Fruit fly (Drosophila melanogaster) whole organism, embryonic: ENCODE data around the gene CG32036.

Experiments
- BtbVII ChIP-seq: fragments of 200-800 bp; sonication (Bioruptor generic); optimal IDR thresholded peaks from 3 replicates; lab custom pipeline; 2017; ENCODE audit warnings: missing biosample characterization, mild to moderate bottlenecking, missing genetic modification characterization
- CG10147 ChIP-seq: fragments of 200-800 bp; sonication (Bioruptor generic); optimal IDR thresholded peaks from 2 replicates; lab custom pipeline; 2019; ENCODE audit warnings: missing biosample characterization, mild to moderate bottlenecking, missing genetic modification characterization, moderate library complexity
- CG11723 ChIP-seq: fragments of 200-800 bp; sonication (Bioruptor generic); optimal IDR thresholded peaks from 2 replicates; lab custom pipeline; 2017; ENCODE audit warnings: missing biosample characterization, mild to moderate bottlenecking, missing genetic modification characterization
- CG14050 ChIP-seq: fragments of 200-800 bp; sonication (Bioruptor generic); IDR thresholded peaks from 3 replicates; pipeline ENCODE4 v1.3.6; 2022; ENCODE audit warnings: missing biosample characterization, missing genetic modification characterization
- CG15073 ChIP-seq: fragments of 200-800 bp; sonication (Bioruptor generic); optimal IDR thresholded peaks from 2 replicates; lab custom pipeline; 2016; ENCODE audit warnings: missing biosample characterization, missing genetic modification characterization
- CG1647 ChIP-seq: fragments of 200-800 bp; sonication (Bioruptor generic); optimal IDR thresholded peaks from 3 replicates; lab custom pipeline; 2016; ENCODE audit warnings: missing biosample characterization, missing genetic modification characterization
- CG16779 ChIP-seq: fragments of 200-800 bp; sonication (Bioruptor generic); IDR thresholded peaks from 2 replicates; pipeline ENCODE4 v1.3.6; 2022; ENCODE audit warnings: missing biosample characterization, missing genetic modification characterization
- CG16813 ChIP-seq: fragments of 200-800 bp; sonication (Bioruptor generic); IDR thresholded peaks from 3 replicates; pipeline ENCODE4 v1.3.6; 2022; ENCODE audit warnings: missing biosample characterization, missing genetic modification characterization; ENCODE audit not compliant: partially characterized antibody
- CG16863 ChIP-seq: fragments of 200-800 bp; sonication (Bioruptor generic); optimal IDR thresholded peaks from 3 replicates; lab custom pipeline; 2016; ENCODE audit warnings: missing biosample characterization, missing genetic modification characterization
- CG2116 ChIP-seq: fragments of 200-800 bp; sonication (Bioruptor generic); optimal IDR thresholded peaks from 3 replicates; lab custom pipeline; 2018; ENCODE audit warnings: missing biosample characterization, mild to moderate bottlenecking, missing genetic modification characterization
- CG31224 ChIP-seq: fragments of 200-800 bp; sonication (Bioruptor generic); IDR thresholded peaks from 2 replicates; pipeline ENCODE4 v1.3.6; 2022; ENCODE audit warnings: missing biosample characterization, missing genetic modification characterization
- CG31441 ChIP-seq: fragments of 200-800 bp; sonication (Bioruptor generic); IDR thresholded peaks from 2 replicates; pipeline ENCODE4 v1.3.6; 2022; ENCODE audit warnings: missing biosample characterization, missing genetic modification characterization
- CG32767 ChIP-seq: fragments of 200-800 bp; sonication (Bioruptor generic); IDR thresholded peaks from 2 replicates; pipeline ENCODE4 v1.3.6; 2022; ENCODE audit warnings: missing biosample characterization, missing genetic modification characterization
- CG4707 ChIP-seq: fragments of 200-800 bp; sonication (Bioruptor generic); optimal IDR thresholded peaks from 2 replicates; lab custom pipeline; 2018; ENCODE audit warnings: missing biosample characterization, mild to moderate bottlenecking, missing genetic modification characterization, moderate library complexity
- CG8388 ChIP-seq: fragments of 200-800 bp; sonication (Bioruptor generic); optimal IDR thresholded peaks from 2 replicates; lab custom pipeline; 2019; ENCODE audit warnings: missing biosample characterization, mild to moderate bottlenecking, missing genetic modification characterization, moderate library complexity
- CG8944 ChIP-seq: fragments of 200-800 bp; sonication (Bioruptor generic); optimal IDR thresholded peaks from 3 replicates; lab custom pipeline; 2016; ENCODE audit warnings: missing biosample characterization, missing genetic modification characterization
- Dbx ChIP-seq: fragments of 200-800 bp; sonication (Bioruptor generic); IDR thresholded peaks from 3 replicates; pipeline ENCODE4 v1.3.6; 2022; ENCODE audit warnings: missing biosample characterization, missing genetic modification characterization
- Dip3 ChIP-seq: fragments of 200-800 bp; sonication (Bioruptor generic); optimal IDR thresholded peaks from 3 replicates; lab custom pipeline; 2016; ENCODE audit warnings: missing biosample characterization, missing genetic modification characterization
- Dll ChIP-seq: fragments of 200-800 bp; sonication (Bioruptor generic); IDR thresholded peaks from 4 replicates; pipeline ENCODE4 v1.3.6; 2022; ENCODE audit warnings: missing biosample characterization, missing genetic modification characterization; ENCODE audit not compliant: partially characterized antibody
- Doc3 ChIP-seq: fragments of 200-800 bp; sonication (Bioruptor generic); IDR thresholded peaks from 3 replicates; pipeline ENCODE4 v1.3.6; 2022; ENCODE audit warnings: missing biosample characterization, missing genetic modification characterization; ENCODE audit not compliant: partially characterized antibody
- Elba2 ChIP-seq: fragments of 200-800 bp; sonication (Bioruptor generic); optimal IDR thresholded peaks from 3 replicates; lab custom pipeline; 2016; ENCODE audit warnings: missing biosample characterization, missing genetic modification characterization
- Ets65A ChIP-seq: fragments of 200-800 bp; sonication (Bioruptor generic); peaks from one replicate; lab custom pipeline; 2016; ENCODE audit warnings: missing biosample characterization, missing genetic modification characterization
- H2.0 ChIP-seq: fragments of 200-800 bp; sonication (Bioruptor generic); IDR thresholded peaks from 2 replicates; pipeline ENCODE4 v1.3.6; 2022; ENCODE audit warnings: missing biosample characterization, missing genetic modification characterization
- Hand ChIP-seq: fragments of 200-800 bp; sonication (Bioruptor generic); optimal IDR thresholded peaks from 2 replicates; lab custom pipeline; 2017; ENCODE audit warnings: mild to moderate bottlenecking, missing biosample characterization, missing genetic modification reagents, missing genetic modification characterization
- Hr39 ChIP-seq: fragments of >200 bp; optimal IDR thresholded peaks from 2 replicates; lab custom pipeline; 2017
- Jarid2 ChIP-seq: fragments of 200-800 bp; sonication (Bioruptor generic); optimal IDR thresholded peaks from 3 replicates; lab custom pipeline; 2017; ENCODE audit warnings: mild to moderate bottlenecking, missing biosample characterization, missing genetic modification reagents, missing genetic modification characterization
- Lpt ChIP-seq: fragments of >200 bp; optimal IDR thresholded peaks from 2 replicates; lab custom pipeline; 2018; ENCODE audit warnings: missing biosample characterization, missing genetic modification characterization
- MESR4 ChIP-seq: fragments of 200-800 bp; sonication (Bioruptor generic); optimal IDR thresholded peaks from 2 replicates; lab custom pipeline; 2018; ENCODE audit warnings: missing biosample characterization, mild to moderate bottlenecking, missing genetic modification characterization, moderate library complexity
- Med ChIP-seq: fragments of 200-800 bp; sonication (Bioruptor generic); peaks from one replicate; lab custom pipeline; 2016; ENCODE audit warnings: missing biosample characterization, missing genetic modification characterization, mild to moderate bottlenecking, inconsistent platforms, moderate library complexity
- Mrtf ChIP-seq: fragments of 200-800 bp; sonication (Bioruptor generic); IDR thresholded peaks from 3 replicates; pipeline ENCODE4 v1.3.6; 2022; ENCODE audit warnings: missing biosample characterization, missing genetic modification characterization
- Neu2 ChIP-seq: fragments of 200-800 bp; sonication (Bioruptor generic); optimal IDR thresholded peaks from 3 replicates; lab custom pipeline; 2016; ENCODE audit warnings: missing biosample characterization, missing genetic modification characterization, borderline replicate concordance
- Ptx1 ChIP-seq: fragments of 200-800 bp; sonication (Bioruptor generic); IDR thresholded peaks from 2 replicates; pipeline ENCODE4 v1.3.6; 2022; ENCODE audit warnings: missing biosample characterization, missing genetic modification characterization
- Stat92E ChIP-seq, 3 experiments: fragments of >200 bp in 2 of 3; fragments of 200-800 bp in 1 of 3; sonication (Bioruptor generic) in 1 of 3; optimal IDR thresholded peaks; 2 replicates each; lab custom pipeline; 2017 to 2019; ENCODE audit warnings: missing biosample characterization in 3 of 3, missing genetic modification characterization in 3 of 3, mild to moderate bottlenecking in 1 of 3, moderate library complexity in 1 of 3
- bcd ChIP-seq: fragments of 200-800 bp; sonication (Bioruptor generic); optimal IDR thresholded peaks from 2 replicates; lab custom pipeline; 2017; ENCODE audit warnings: missing biosample characterization, mild to moderate bottlenecking, missing genetic modification characterization
- chm ChIP-seq: fragments of 200-800 bp; sonication (Bioruptor generic); IDR thresholded peaks from 2 replicates; pipeline ENCODE4 v1.3.6; 2022; ENCODE audit warnings: missing biosample characterization, missing genetic modification characterization
- ci ChIP-seq: fragments of 200-800 bp; sonication (Bioruptor generic); IDR thresholded peaks from 3 replicates; pipeline ENCODE4 v1.3.6; 2022; ENCODE audit warnings: missing biosample characterization, missing genetic modification characterization
- cwo ChIP-seq: fragments of 200-800 bp; sonication (Bioruptor generic); optimal IDR thresholded peaks from 3 replicates; lab custom pipeline; 2017; ENCODE audit warnings: missing biosample characterization, missing genetic modification characterization, mild to moderate bottlenecking, moderate library complexity, missing genetic modification reagents
- disco-r ChIP-seq: fragments of 200-800 bp; sonication (Bioruptor generic); optimal IDR thresholded peaks from 2 replicates; lab custom pipeline; 2016; ENCODE audit warnings: missing biosample characterization, missing genetic modification characterization
- gce ChIP-seq: fragments of 200-800 bp; sonication (Bioruptor generic); IDR thresholded peaks from 3 replicates; pipeline ENCODE4 v1.3.6; 2022; ENCODE audit warnings: missing biosample characterization, missing genetic modification characterization
- gfzf ChIP-seq: fragments of 200-800 bp; sonication (Bioruptor generic); optimal IDR thresholded peaks from 2 replicates; lab custom pipeline; 2016; ENCODE audit warnings: missing biosample characterization, mild to moderate bottlenecking, missing genetic modification characterization, moderate library complexity
- h ChIP-seq: fragments of >200 bp; optimal IDR thresholded peaks from 2 replicates; lab custom pipeline; 2017
- hb ChIP-seq: fragments of 200-800 bp; sonication (Bioruptor generic); IDR thresholded peaks from 3 replicates; pipeline ENCODE4 v1.3.6; 2022; ENCODE audit warnings: missing biosample characterization, missing genetic modification characterization; ENCODE audit not compliant: partially characterized antibody
- lmd ChIP-seq: fragments of 200-800 bp; sonication (Bioruptor generic); IDR thresholded peaks from 2 replicates; pipeline ENCODE4 v1.3.6; 2022; ENCODE audit warnings: missing biosample characterization, missing genetic modification characterization
- lov ChIP-seq, 2 experiments: fragments of 200-800 bp in 1 of 2; fragments of >200 bp in 1 of 2; sonication (Bioruptor generic) in 1 of 2; IDR thresholded peaks in 1 of 2; optimal IDR thresholded peaks in 1 of 2; 2 replicates in 1 of 2; 3 replicates in 1 of 2; pipeline versions ENCODE4 v1.3.6 to Lab custom; 2017 to 2022; ENCODE audit warnings: missing biosample characterization in 1 of 2, missing genetic modification characterization in 1 of 2
- nau ChIP-seq: fragments of 200-800 bp; sonication (Bioruptor generic); optimal IDR thresholded peaks from 3 replicates; lab custom pipeline; 2017; ENCODE audit warnings: missing biosample characterization, mild to moderate bottlenecking, missing genetic modification characterization, missing genetic modification reagents
- nerfin-1 ChIP-seq: fragments of 200-800 bp; sonication (Bioruptor generic); optimal IDR thresholded peaks from 3 replicates; lab custom pipeline; 2019; ENCODE audit warnings: missing biosample characterization, mild to moderate bottlenecking, missing genetic modification characterization, moderate library complexity
- schlank ChIP-seq: fragments of 200-800 bp; sonication (Bioruptor generic); optimal IDR thresholded peaks from 2 replicates; lab custom pipeline; 2018; ENCODE audit warnings: missing biosample characterization, mild to moderate bottlenecking, missing genetic modification characterization
- scrt ChIP-seq: fragments of 200-800 bp; sonication (Bioruptor generic); optimal IDR thresholded peaks from 2 replicates; lab custom pipeline; 2018; ENCODE audit warnings: missing biosample characterization, mild to moderate bottlenecking, missing genetic modification characterization, moderate library complexity
- sob ChIP-seq: fragments of 200-800 bp; sonication (Bioruptor generic); IDR thresholded peaks from 2 replicates; pipeline ENCODE4 v1.3.6; 2022; ENCODE audit warnings: missing biosample characterization, missing genetic modification characterization
- trem ChIP-seq: fragments of 200-800 bp; optimal IDR thresholded peaks from 3 replicates; lab custom pipeline; 2019; ENCODE audit warnings: missing biosample characterization, mild to moderate bottlenecking, missing genetic modification characterization, moderate library complexity
- zfh1 ChIP-seq: fragments of 200-800 bp; sonication (Bioruptor generic); IDR thresholded peaks from 3 replicates; pipeline ENCODE4 v1.3.6; 2022; ENCODE audit warnings: missing biosample characterization, missing genetic modification characterization

The CG32036 gene

dm6 chr3L:9461670-9462246 lies 27.3 kb downstream of the CG32036 start (continued):
- TF ChIP-seq Med (GFP tag; lab: Kevin White, UChicago) (peak; percentile 95), Doc3 (GFP tag; lab: Robert Waterston, UW) (no peak), H2.0 (peak; percentile 51), CG10147 (no peak), CG8388 (no peak), Neu2 (GFP tag; lab: Kevin White, UChicago) (peak; percentile 44), Stat92E (GFP tag; optimal IDR thresholded peaks at IDR 0.05; lab: Kevin White, UChicago) (no peak), CG11723 (GFP tag; lab: Kevin White, UChicago) (no peak), Ets65A (no peak), chm (GFP tag; lab: Robert Waterston, UW) (no peak), trem (tag; lab: Kevin White, UChicago) (no peak), CG16813 (no peak), CG31224 (no peak), zfh1 (0 out of 3 replicates have a peak, but pooled peaks have one; percentile 51), Jarid2 (GFP tag; lab: Kevin White, UChicago) (peak; percentile 10), Hand (GFP tag; lab: Kevin White, UChicago) (no peak), h (no peak), CG8944 (GFP tag; lab: Kevin White, UChicago) (no peak), nau (GFP tag; lab: Kevin White, UChicago) (no peak), nerfin-1 (tag; lab: Kevin White, UChicago) (peak; percentile 49), sob (no peak; the same call in 1 of the 2 replicates), Dll (no peak), CG4707 (GFP tag; lab: Kevin White, UChicago) (no peak), Ptx1 (GFP tag; lab: Robert Waterston, UW) (peak; percentile 55), CG1647 (GFP tag; lab: Kevin White, UChicago) (peak; percentile 26), CG16863 (GFP tag; lab: Kevin White, UChicago) (no peak), gfzf (GFP tag; lab: Kevin White, UChicago) (no peak), CG31441 (GFP tag; lab: Robert Waterston, UW) (no peak), schlank (tag; lab: Kevin White, UChicago) (no peak), disco-r (GFP tag; lab: Kevin White, UChicago) (no peak), scrt (no peak), cwo (no peak), MESR4 (no peak), lmd (GFP tag; lab: Robert Waterston, UW) (peak; percentile 61), gce (GFP tag; lab: Robert Waterston, UW) (no peak), Elba2 (no peak), ci (peak; percentile 73; the same call in 2 of the 3 replicates), CG2116 (no peak), lov (optimal IDR thresholded peaks at IDR 0.05; lab: Kevin White, UChicago) (no peak), lov (GFP tag; IDR thresholded peaks at IDR 0.05; lab: Robert Waterston, UW) (no peak), CG15073 (GFP tag; lab: Kevin White, UChicago) (no peak), Dbx (GFP tag; lab: Robert Waterston, UW) (no peak), bcd (GFP tag; lab: Kevin White, UChicago) (peak; percentile 38), Dip3 (GFP tag; lab: Kevin White, UChicago) (peak; percentile 47), CG14050 (no peak), Mrtf (GFP tag; lab: Robert Waterston, UW) (peak; percentile 57; the same call in 1 of the 3 replicates), CG32767 (GFP tag; lab: Robert Waterston, UW) (no peak), hb (GFP tag; lab: Robert Waterston, UW) (no peak), Lpt (GFP tag; lab: Kevin White, UChicago) (no peak), BtbVII (GFP tag; lab: Kevin White, UChicago) (no peak), Hr39 (lab: Kevin White, UChicago) (no peak), CG16779 (GFP tag; lab: Robert Waterston, UW) (no peak)
